Worm (Caenorhabditis elegans): ENCODE results near the gene epg-5.

DNA sequence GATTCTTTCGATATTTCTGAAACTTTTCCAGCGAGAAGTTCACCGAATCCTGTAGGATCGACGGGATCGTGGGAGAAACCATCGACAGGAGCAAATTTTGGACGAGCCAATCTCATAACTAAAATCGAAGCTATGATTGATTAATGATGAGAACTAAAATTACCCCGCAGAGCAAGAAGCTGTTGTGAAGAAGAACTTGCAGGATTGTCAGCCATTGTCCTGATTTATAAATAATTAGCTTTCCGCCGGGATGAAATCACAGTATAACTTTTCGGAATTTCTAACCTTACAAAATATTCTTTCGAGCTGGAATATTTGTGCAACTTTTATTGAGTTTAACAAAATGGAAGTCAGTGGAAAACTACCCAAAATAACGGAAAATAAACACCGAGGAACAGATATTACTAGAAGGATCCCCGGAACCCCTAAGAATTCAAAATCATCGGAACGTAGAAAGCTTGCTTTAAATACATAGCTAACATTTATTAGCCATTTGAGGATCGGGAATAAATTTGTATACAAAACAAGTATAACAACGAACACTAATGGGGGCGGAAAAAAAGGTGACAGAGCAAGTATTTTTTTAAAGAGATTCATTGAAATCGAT lies 21.8 kb downstream of the epg-5 start, which contains the start of gene C56C10.7:
- TF ChIP-seq nhr-28 (tag; optimal IDR thresholded peaks at IDR 0.05) = no peak
- TF ChIP-seq ceh-82 (tag; optimal IDR thresholded peaks at IDR 0.05) = no peak

Measured in whole organism, L4 larva.